Fruit fly (Drosophila melanogaster) whole organism, adult: ENCODE data around the gene CG2004.
A peak's percentile ranks its signal among the peaks of the same experiment; 100 is the strongest.

Experiments
- CG11617 ChIP-seq: fragments of 200-800 bp; sonication (Bioruptor generic); optimal IDR thresholded peaks from 2 replicates; lab custom pipeline; 2017; ENCODE audit warnings: mild to moderate bottlenecking, missing biosample characterization, missing genetic modification reagents, missing genetic modification characterization
- CG12768 ChIP-seq: fragments of 200-800 bp; sonication (Bioruptor generic); optimal IDR thresholded peaks from 2 replicates; lab custom pipeline; 2017; ENCODE audit warnings: missing biosample characterization, missing genetic modification characterization, mild to moderate bottlenecking, moderate library complexity, missing genetic modification reagents
- CG14711 ChIP-seq: fragments of 200-800 bp; sonication (Bioruptor generic); optimal IDR thresholded peaks from 2 replicates; lab custom pipeline; 2018; ENCODE audit warnings: missing biosample characterization, mild to moderate bottlenecking, missing genetic modification characterization, moderate library complexity
- CG1620 ChIP-seq: fragments of 200-800 bp; sonication (Bioruptor generic); optimal IDR thresholded peaks from 2 replicates; lab custom pipeline; 2016; ENCODE audit warnings: missing biosample characterization, missing genetic modification characterization
- CG33017 ChIP-seq: fragments of 200-800 bp; sonication (Bioruptor generic); optimal IDR thresholded peaks from 2 replicates; lab custom pipeline; 2018; ENCODE audit warnings: missing biosample characterization, mild to moderate bottlenecking, missing genetic modification characterization, moderate library complexity
- CG5204 ChIP-seq: fragments of 200-800 bp; sonication (Bioruptor generic); optimal IDR thresholded peaks from 2 replicates; lab custom pipeline; 2016; ENCODE audit warnings: missing biosample characterization, missing genetic modification characterization
- CG7045 ChIP-seq: fragments of 200-800 bp; sonication (Bioruptor generic); optimal IDR thresholded peaks from 2 replicates; lab custom pipeline; 2017; ENCODE audit warnings: missing biosample characterization, mild to moderate bottlenecking, missing genetic modification characterization
- CG7101 ChIP-seq: fragments of 200-800 bp; sonication (Bioruptor generic); optimal IDR thresholded peaks from 2 replicates; lab custom pipeline; 2018; ENCODE audit warnings: missing biosample characterization, mild to moderate bottlenecking, missing genetic modification characterization, moderate library complexity
- Clk ChIP-seq: fragments of 200-800 bp; sonication (Bioruptor generic); optimal IDR thresholded peaks from 2 replicates; lab custom pipeline; 2017; ENCODE audit warnings: missing biosample characterization, missing genetic modification characterization
- Crg-1 ChIP-seq: fragments of 200-800 bp; sonication (Bioruptor generic); optimal IDR thresholded peaks from 2 replicates; lab custom pipeline; 2016; ENCODE audit warnings: missing biosample characterization, missing genetic modification characterization
- Hr96 ChIP-seq: fragments of 200-800 bp; sonication (Bioruptor generic); optimal IDR thresholded peaks from 2 replicates; lab custom pipeline; 2016; ENCODE audit warnings: missing biosample characterization, missing genetic modification characterization
- Mnt ChIP-seq: fragments of 200-800 bp; sonication (Bioruptor generic); optimal IDR thresholded peaks from 2 replicates; lab custom pipeline; 2016; ENCODE audit warnings: missing biosample characterization, mild to moderate bottlenecking, missing genetic modification characterization
- bab1 ChIP-seq: fragments of 200-800 bp; sonication (Bioruptor generic); optimal IDR thresholded peaks from 3 replicates; lab custom pipeline; 2019; ENCODE audit warnings: missing biosample characterization, mild to moderate bottlenecking, missing genetic modification characterization, moderate library complexity
- cic ChIP-seq: fragments of 200-800 bp; sonication (Bioruptor generic); optimal IDR thresholded peaks from 2 replicates; lab custom pipeline; 2017; ENCODE audit warnings: missing biosample characterization, mild to moderate bottlenecking, missing genetic modification characterization, moderate library complexity
- cnc ChIP-seq, 2 experiments: fragments of >200 bp; optimal IDR thresholded peaks; 2 replicates each; lab custom pipeline; 2017
- kay ChIP-seq: fragments of 200-800 bp; sonication (Bioruptor generic); peaks from one replicate; lab custom pipeline; 2016; ENCODE audit warnings: missing biosample characterization, missing genetic modification characterization, borderline replicate concordance
- ovo ChIP-seq: fragments of 200-800 bp; sonication (Bioruptor generic); optimal IDR thresholded peaks from 2 replicates; lab custom pipeline; 2016; ENCODE audit warnings: missing biosample characterization, missing genetic modification characterization
- pad ChIP-seq: fragments of 200-800 bp; sonication (Bioruptor generic); optimal IDR thresholded peaks from 3 replicates; lab custom pipeline; 2017; ENCODE audit warnings: missing biosample characterization, missing genetic modification characterization, mild to moderate bottlenecking, moderate library complexity, missing genetic modification reagents
- tj ChIP-seq: fragments of 200-800 bp; sonication (Bioruptor generic); optimal IDR thresholded peaks from 3 replicates; lab custom pipeline; 2017; ENCODE audit warnings: missing biosample characterization, mild to moderate bottlenecking, missing genetic modification characterization, moderate library complexity
- toe ChIP-seq: fragments of 200-800 bp; sonication (Bioruptor generic); optimal IDR thresholded peaks from 2 replicates; lab custom pipeline; 2016; ENCODE audit warnings: missing biosample characterization, missing genetic modification characterization

Gene CG2004

dm6 chrX:8714064-8715046 lies at the start of gene CG2004, which contains the start of gene CG1785:
Gene CG2004, minus strand, starts transcription at chrX:8714924.
Gene CG1785, plus strand, starts transcription at chrX:8714936.
- TF ChIP-seq Crg-1 (GFP tag; lab: Kevin White, UChicago) (peak; percentile 87), CG1620 (GFP tag; lab: Kevin White, UChicago) (peak; percentile 97), Hr96 (peak; percentile 90), CG12768 (GFP tag; lab: Kevin White, UChicago) (peak; percentile 84), kay (GFP tag; lab: Kevin White, UChicago) (no peak), Mnt (GFP tag; lab: Kevin White, UChicago) (peak; percentile 99), ovo (peak; percentile 95), bab1 (GFP tag; lab: Kevin White, UChicago) (peak; percentile 57), CG14711 (tag; lab: Kevin White, UChicago) (peak; percentile 88), cnc (optimal IDR thresholded peaks at IDR 0.05; lab: Kevin White, UChicago) (no peak), CG7045 (peak; percentile 79), CG33017 (tag; lab: Kevin White, UChicago) (peak; percentile 64), CG5204 (GFP tag; lab: Kevin White, UChicago) (peak; percentile 85), Clk (GFP tag; lab: Kevin White, UChicago) (peak; percentile 75), CG7101 (tag; lab: Kevin White, UChicago) (peak; percentile 94), CG11617 (GFP tag; lab: Kevin White, UChicago) (peak; percentile 90), toe (peak; percentile 86), pad (GFP tag; lab: Kevin White, UChicago) (peak; percentile 85), cic (peak; percentile 31), tj (GFP tag; lab: Kevin White, UChicago) (peak; percentile 78)

- no peak for TF ChIP-seq Mnt (GFP tag; lab: Kevin White, UChicago)
- TF ChIP-seq CG7101 (tag; lab: Kevin White, UChicago), result no peak
- no peak for TF ChIP-seq CG5204 (GFP tag; lab: Kevin White, UChicago)
- no peak for TF ChIP-seq toe
- no peak for TF ChIP-seq Hr96
- TF ChIP-seq pad (GFP tag; lab: Kevin White, UChicago), result no peak
- no peak for TF ChIP-seq CG1620 (GFP tag; lab: Kevin White, UChicago)
- no peak for TF ChIP-seq CG7045
- TF ChIP-seq ovo, result no peak
- TF ChIP-seq CG11617 (GFP tag; lab: Kevin White, UChicago), result no peak
- TF ChIP-seq CG33017 (tag; lab: Kevin White, UChicago), result no peak
- no peak for TF ChIP-seq Clk (GFP tag; lab: Kevin White, UChicago)
- TF ChIP-seq cnc (optimal IDR thresholded peaks at IDR 0.05; lab: Kevin White, UChicago), result no peak
- no peak for TF ChIP-seq bab1 (GFP tag; lab: Kevin White, UChicago)
- no peak for TF ChIP-seq CG12768 (GFP tag; lab: Kevin White, UChicago)
- no peak for TF ChIP-seq CG14711 (tag; lab: Kevin White, UChicago)
Observed at dm6 chrX:8762260-8762659, 47.5 kb upstream of the CG2004 start.

- no peak for TF ChIP-seq cnc (optimal IDR thresholded peaks at IDR 0.05; lab: Kevin White, UChicago)
- TF ChIP-seq CG1620 (GFP tag; lab: Kevin White, UChicago), result no peak
- no peak for TF ChIP-seq Crg-1 (GFP tag; lab: Kevin White, UChicago)
- TF ChIP-seq CG14711 (tag; lab: Kevin White, UChicago), result no peak
- no peak for TF ChIP-seq CG7045
- TF ChIP-seq pad (GFP tag; lab: Kevin White, UChicago), result no peak
- no peak for TF ChIP-seq CG12768 (GFP tag; lab: Kevin White, UChicago)
- TF ChIP-seq tj (GFP tag; lab: Kevin White, UChicago), result no peak
- no peak for TF ChIP-seq Hr96
- no peak for TF ChIP-seq CG33017 (tag; lab: Kevin White, UChicago)
- TF ChIP-seq toe, result no peak
- TF ChIP-seq CG5204 (GFP tag; lab: Kevin White, UChicago), result no peak
- TF ChIP-seq bab1 (GFP tag; lab: Kevin White, UChicago), result no peak
- no peak for TF ChIP-seq kay (GFP tag; lab: Kevin White, UChicago)
- TF ChIP-seq CG11617 (GFP tag; lab: Kevin White, UChicago), result no peak
- TF ChIP-seq CG7101 (tag; lab: Kevin White, UChicago), result no peak
- no peak for TF ChIP-seq ovo
- TF ChIP-seq cic, result no peak
- TF ChIP-seq Mnt (GFP tag; lab: Kevin White, UChicago), result no peak
Observed at dm6 chrX:8757775-8758363, 43.1 kb upstream of the CG2004 start.

- TF ChIP-seq CG7101 (tag; lab: Kevin White, UChicago) (no peak), CG14711 (tag; lab: Kevin White, UChicago) (no peak), bab1 (GFP tag; lab: Kevin White, UChicago) (no peak), Hr96 (no peak), kay (GFP tag; lab: Kevin White, UChicago) (no peak), pad (GFP tag; lab: Kevin White, UChicago) (no peak), CG11617 (GFP tag; lab: Kevin White, UChicago) (no peak), Clk (GFP tag; lab: Kevin White, UChicago) (no peak), cnc (optimal IDR thresholded peaks at IDR 0.05; lab: Kevin White, UChicago) (no peak)
Observed at dm6 chrX:8755352-8755751, 40.6 kb upstream of the CG2004 start.

dm6 chrX:8753703-8754102 lies 39.0 kb upstream of the CG2004 start:
- no peak for TF ChIP-seq ovo
- no peak for TF ChIP-seq CG11617 (GFP tag; lab: Kevin White, UChicago)
- no peak for TF ChIP-seq CG33017 (tag; lab: Kevin White, UChicago)
- no peak for TF ChIP-seq CG1620 (GFP tag; lab: Kevin White, UChicago)
- no peak for TF ChIP-seq CG12768 (GFP tag; lab: Kevin White, UChicago)
- TF ChIP-seq CG7045, result no peak
- no peak for TF ChIP-seq CG7101 (tag; lab: Kevin White, UChicago)
- TF ChIP-seq bab1 (GFP tag; lab: Kevin White, UChicago), result no peak
- TF ChIP-seq CG14711 (tag; lab: Kevin White, UChicago), result no peak
- no peak for TF ChIP-seq pad (GFP tag; lab: Kevin White, UChicago)
- TF ChIP-seq Mnt (GFP tag; lab: Kevin White, UChicago), result no peak
- no peak for TF ChIP-seq cic
- no peak for TF ChIP-seq Crg-1 (GFP tag; lab: Kevin White, UChicago)
- no peak for TF ChIP-seq Hr96
- TF ChIP-seq cnc (optimal IDR thresholded peaks at IDR 0.05; lab: Kevin White, UChicago), result no peak
- no peak for TF ChIP-seq toe
- no peak for TF ChIP-seq tj (GFP tag; lab: Kevin White, UChicago)
- no peak for TF ChIP-seq kay (GFP tag; lab: Kevin White, UChicago)
- no peak for TF ChIP-seq Clk (GFP tag; lab: Kevin White, UChicago)
- no peak for TF ChIP-seq CG5204 (GFP tag; lab: Kevin White, UChicago)
